Worm (Caenorhabditis elegans): Measurements from ENCODE around the gene K11H12.8.

K11H12.8 gene

DNA sequence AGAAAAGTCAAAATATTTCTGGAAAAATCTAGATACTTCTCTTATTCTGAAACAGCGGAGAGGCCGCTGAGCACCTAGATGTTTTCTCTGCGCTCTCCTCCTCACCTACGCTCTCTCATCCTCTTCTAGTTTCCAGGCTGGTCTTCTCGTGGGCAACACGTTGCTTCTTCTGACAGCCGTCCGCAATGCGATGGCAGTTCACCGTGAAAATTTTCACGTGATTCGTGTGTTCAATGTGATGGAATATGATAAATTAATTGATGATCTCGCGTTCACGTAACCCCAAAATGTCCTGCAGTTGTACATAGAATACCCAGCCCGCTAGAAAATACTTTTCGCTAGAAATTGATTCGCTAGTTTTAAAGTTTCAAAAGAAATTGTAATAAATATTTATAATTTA lies 21.6 kb upstream of the K11H12.8 start:
- TF ChIP-seq aly-1 (tag; optimal IDR thresholded peaks at IDR 0.05), result no peak
- no peak for TF ChIP-seq ets-7 (tag; optimal IDR thresholded peaks at IDR 0.05)
- TF ChIP-seq hmg-4 (GFP tag; optimal IDR thresholded peaks at IDR 0.05), result no peak
- TF ChIP-seq B0310.2 (tag; optimal IDR thresholded peaks at IDR 0.05), result no peak
- TF ChIP-seq ceh-36 (tag; optimal IDR thresholded peaks at IDR 0.05), result no peak
- TF ChIP-seq hnd-1 (tag; optimal IDR thresholded peaks at IDR 0.05), result no peak
- no peak for TF ChIP-seq sea-1 (GFP tag; conservative IDR thresholded peaks at IDR 0.05)
- no peak for TF ChIP-seq tbx-11 (GFP tag; IDR thresholded peaks at IDR 0.05)
- TF ChIP-seq tbx-37 (GFP tag; conservative IDR thresholded peaks at IDR 0.05), result no peak
- TF ChIP-seq flt-1 (GFP tag; IDR thresholded peaks at IDR 0.05), result no peak
- TF ChIP-seq tra-4 (tag; optimal IDR thresholded peaks at IDR 0.05), result no peak
- TF ChIP-seq hmbx-1 (tag; optimal IDR thresholded peaks at IDR 0.05), result no peak

DNA sequence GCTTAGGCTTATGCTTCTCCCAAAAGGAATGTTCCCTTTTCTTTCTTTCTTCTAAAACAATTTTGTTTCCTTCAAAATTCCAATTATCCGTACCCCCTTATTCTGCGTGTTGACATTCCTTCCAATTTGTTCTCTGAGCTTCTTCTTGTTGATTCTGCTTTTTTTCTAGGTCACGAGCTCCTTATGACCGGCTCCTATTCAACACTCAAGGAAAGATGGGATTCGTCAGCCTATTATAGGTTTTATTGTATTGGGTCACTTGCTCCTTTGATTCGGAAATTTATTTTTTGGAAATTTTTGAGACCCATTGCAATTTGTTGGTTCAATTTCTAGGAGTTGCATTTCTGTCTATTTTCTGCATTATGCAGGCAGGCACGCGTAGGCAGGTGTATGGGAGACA lies 16.0 kb upstream of the K11H12.8 start:
- no peak for TF ChIP-seq hmbx-1 (tag; optimal IDR thresholded peaks at IDR 0.05)
- no peak for TF ChIP-seq ama-1 (optimal IDR thresholded peaks at IDR 0.05)
- no peak for TF ChIP-seq ceh-36 (tag; optimal IDR thresholded peaks at IDR 0.05)
- no peak for TF ChIP-seq tbx-37 (GFP tag; conservative IDR thresholded peaks at IDR 0.05)
- no peak for TF ChIP-seq sea-1 (GFP tag; conservative IDR thresholded peaks at IDR 0.05)
- TF ChIP-seq ceh-13 (GFP tag; optimal IDR thresholded peaks at IDR 0.05), result no peak
- TF ChIP-seq scrt-1 (GFP tag; IDR thresholded peaks at IDR 0.05), result no peak
- no peak for TF ChIP-seq tbx-11 (GFP tag; IDR thresholded peaks at IDR 0.05)
- TF ChIP-seq F13C5.2 (tag; optimal IDR thresholded peaks at IDR 0.05), result no peak
- TF ChIP-seq pes-1 (GFP tag; IDR thresholded peaks at IDR 0.05), result no peak
- no peak for TF ChIP-seq hmg-4 (GFP tag; optimal IDR thresholded peaks at IDR 0.05)

DNA sequence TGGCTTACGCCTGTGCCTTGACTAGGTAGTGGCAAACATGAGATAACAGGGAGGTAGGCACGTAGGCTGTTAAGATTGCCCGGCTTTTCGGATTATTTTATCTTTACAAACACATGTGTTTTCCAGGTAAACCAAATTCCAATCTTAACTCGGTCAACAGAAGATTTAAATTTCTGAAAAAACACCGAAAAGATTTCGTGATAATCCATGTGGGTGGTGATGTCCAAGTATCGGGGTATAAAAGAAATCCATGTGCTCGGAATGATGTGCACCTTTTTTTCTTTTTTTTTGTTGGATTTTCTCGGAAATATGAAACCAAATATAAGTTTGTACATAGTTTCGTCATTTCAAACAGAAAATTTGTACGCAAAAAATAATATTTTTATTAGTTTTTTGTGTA lies 11.7 kb upstream of the K11H12.8 start:
- TF ChIP-seq ceh-36 (tag; optimal IDR thresholded peaks at IDR 0.05) (no peak), F13C5.2 (tag; optimal IDR thresholded peaks at IDR 0.05) (no peak), sea-1 (GFP tag; conservative IDR thresholded peaks at IDR 0.05) (no peak), aly-1 (tag; optimal IDR thresholded peaks at IDR 0.05) (no peak), flt-1 (GFP tag; IDR thresholded peaks at IDR 0.05) (no peak), B0310.2 (tag; optimal IDR thresholded peaks at IDR 0.05) (no peak), ets-7 (tag; optimal IDR thresholded peaks at IDR 0.05) (no peak), ceh-13 (GFP tag; optimal IDR thresholded peaks at IDR 0.05) (no peak), tbx-37 (GFP tag; conservative IDR thresholded peaks at IDR 0.05) (no peak), hnd-1 (tag; optimal IDR thresholded peaks at IDR 0.05) (no peak)

DNA sequence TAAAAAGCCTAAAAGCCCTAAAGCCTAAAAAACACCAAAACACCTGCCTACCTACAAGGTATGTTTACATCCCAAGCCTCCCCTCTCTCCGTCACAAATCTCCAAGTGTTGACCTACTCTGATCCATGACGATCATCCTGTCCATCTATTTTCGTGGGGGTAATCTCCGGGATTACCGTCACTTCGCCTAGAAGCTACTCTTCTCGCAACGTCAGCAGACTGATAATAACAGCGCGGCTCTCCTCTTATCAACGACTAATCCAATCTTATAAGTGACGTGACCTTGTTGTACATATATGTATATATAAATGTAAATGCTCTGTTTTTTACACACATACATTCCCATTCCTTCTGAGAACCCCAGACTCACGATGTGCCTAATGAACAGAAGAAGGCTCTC lies 6.8 kb upstream of the K11H12.8 start:
- TF ChIP-seq flt-1 (GFP tag; IDR thresholded peaks at IDR 0.05), result no peak
- no peak for TF ChIP-seq hmg-4 (GFP tag; optimal IDR thresholded peaks at IDR 0.05)
- no peak for TF ChIP-seq sea-1 (GFP tag; conservative IDR thresholded peaks at IDR 0.05)
- no peak for TF ChIP-seq ama-1 (optimal IDR thresholded peaks at IDR 0.05)
- TF ChIP-seq B0310.2 (tag; optimal IDR thresholded peaks at IDR 0.05), result no peak
- TF ChIP-seq tra-4 (tag; optimal IDR thresholded peaks at IDR 0.05), result no peak

ce11 chrIV:649365-649764 lies 5.8 kb upstream of the K11H12.8 start, which contains the start of gene K11H12.9:
Gene K11H12.9 (plus strand): TSS chrIV:649665.
- TF ChIP-seq pes-1 (GFP tag; IDR thresholded peaks at IDR 0.05) (no peak), tbx-37 (GFP tag; conservative IDR thresholded peaks at IDR 0.05) (no peak)

DNA sequence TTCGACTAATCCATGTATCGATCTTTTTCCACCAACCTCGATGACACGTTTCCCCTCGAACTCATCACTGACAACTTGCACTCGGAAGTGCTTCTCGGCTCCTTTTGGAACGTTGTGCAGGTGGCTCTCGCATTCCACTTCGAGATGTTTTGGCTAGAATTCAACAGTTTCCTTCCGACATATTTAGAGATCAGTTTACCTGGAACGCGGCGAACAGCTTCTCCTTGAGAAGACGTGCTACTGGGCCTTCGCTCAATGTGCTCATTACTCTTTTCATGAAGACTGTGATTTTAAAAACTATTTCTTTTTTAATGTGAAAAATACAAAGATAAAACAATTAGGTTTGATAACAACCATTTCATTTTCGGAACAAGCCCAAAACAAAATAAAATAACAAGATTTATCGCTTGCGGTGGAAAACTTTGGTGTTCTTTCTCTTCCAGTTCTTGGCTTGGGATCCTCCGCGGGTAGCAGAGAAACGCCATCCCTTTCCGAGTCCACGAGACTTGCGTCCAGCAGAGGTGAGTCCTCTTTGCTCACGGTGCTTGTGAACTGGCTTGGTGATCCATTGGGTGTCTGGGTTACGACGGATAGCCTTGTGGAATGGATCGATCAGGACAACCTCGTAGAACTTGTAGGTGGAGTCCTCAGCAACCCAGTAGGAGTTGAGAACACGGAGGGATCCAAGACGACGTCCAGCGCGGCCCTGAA lies 1.9 kb upstream of the K11H12.8 start, which contains the start of gene K11H12.1:
Gene K11H12.1, minus strand, starts transcription at position 284 of the 711 bp plus-strand sequence.
- TF ChIP-seq ets-7 (tag; optimal IDR thresholded peaks at IDR 0.05), result no peak
- no peak for TF ChIP-seq tbx-11 (GFP tag; IDR thresholded peaks at IDR 0.05)
- no peak for TF ChIP-seq sea-1 (GFP tag; conservative IDR thresholded peaks at IDR 0.05)
- no peak for TF ChIP-seq pes-1 (GFP tag; IDR thresholded peaks at IDR 0.05)
- no peak for TF ChIP-seq scrt-1 (GFP tag; IDR thresholded peaks at IDR 0.05)
- no peak for TF ChIP-seq F13C5.2 (tag; optimal IDR thresholded peaks at IDR 0.05)
- TF ChIP-seq flt-1 (GFP tag; IDR thresholded peaks at IDR 0.05), result no peak
- TF ChIP-seq tra-4 (tag; optimal IDR thresholded peaks at IDR 0.05), result no peak
- no peak for TF ChIP-seq ama-1 (optimal IDR thresholded peaks at IDR 0.05)
- no peak for TF ChIP-seq hmg-4 (GFP tag; optimal IDR thresholded peaks at IDR 0.05)
- TF ChIP-seq hmbx-1 (tag; optimal IDR thresholded peaks at IDR 0.05), result no peak
- TF ChIP-seq ceh-13 (GFP tag; optimal IDR thresholded peaks at IDR 0.05), result no peak
- TF ChIP-seq hnd-1 (tag; optimal IDR thresholded peaks at IDR 0.05), result no peak

ce11 chrIV:657046-657445 lies 1.9 kb downstream of the K11H12.8 start:
- TF ChIP-seq ama-1 (optimal IDR thresholded peaks at IDR 0.05) (no peak), tra-4 (tag; optimal IDR thresholded peaks at IDR 0.05) (no peak)

DNA sequence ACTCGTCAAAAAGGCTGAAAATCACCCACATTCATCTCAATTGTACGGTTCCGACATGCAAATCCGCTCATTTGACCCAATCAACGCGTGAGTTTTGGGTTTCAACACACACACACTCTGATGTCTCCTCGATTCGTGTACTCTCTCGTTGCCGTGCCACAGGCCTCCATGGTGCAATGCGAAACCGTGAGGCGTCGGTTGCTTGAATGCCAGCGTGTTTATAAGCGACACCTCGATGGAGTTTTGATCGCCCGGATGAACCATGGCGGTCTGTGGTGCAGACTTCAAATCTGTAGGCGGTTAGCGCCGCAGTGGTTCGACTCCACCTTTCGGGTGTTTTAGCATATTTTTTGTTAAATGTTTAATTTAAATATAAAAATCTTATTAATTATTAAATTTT lies 2.7 kb downstream of the K11H12.8 start:
- TF ChIP-seq hmg-4 (GFP tag; optimal IDR thresholded peaks at IDR 0.05) (peak; percentile 62), scrt-1 (GFP tag; IDR thresholded peaks at IDR 0.05) (0 out of 2 replicates have a peak, but pooled peaks have one; percentile 37), tbx-37 (GFP tag; conservative IDR thresholded peaks at IDR 0.05) (no peak)
